Worm (Caenorhabditis elegans): ENCODE results near the gene T28A11.18.

- TF ChIP-seq mep-1 (tag; optimal IDR thresholded peaks at IDR 0.05): no peak
- TF ChIP-seq egl-27 (tag; optimal IDR thresholded peaks at IDR 0.05): no peak
Measured at ce11 chrV:3230150-3230549, 37.7 kb downstream of the T28A11.18 start.
